Fruit fly (Drosophila melanogaster): Measurements from ENCODE around the gene Npc2g.

Npc2g gene

DNA sequence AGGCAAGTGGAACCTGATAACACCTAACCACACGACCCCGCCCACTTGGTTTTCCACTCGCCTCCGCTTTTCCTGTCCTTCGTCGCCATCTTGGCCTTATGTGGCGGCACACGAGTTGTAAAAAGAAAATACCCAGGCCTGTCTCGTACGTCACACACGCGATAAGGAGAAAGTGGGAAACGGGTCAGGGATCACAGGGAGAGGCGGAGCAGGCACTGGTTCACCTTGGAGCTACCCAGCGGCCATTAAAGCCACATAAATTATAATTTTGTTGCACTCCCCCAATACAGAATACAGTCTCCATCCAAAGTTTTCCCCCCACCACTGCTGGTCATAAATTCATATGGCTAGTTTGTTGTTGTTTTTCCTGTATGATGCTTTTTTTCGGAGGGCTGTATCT is 30.9 kb upstream of the Npc2g start:
- no peak for TF ChIP-seq Clk (GFP tag; optimal IDR thresholded peaks at IDR 0.05)
- no peak for TF ChIP-seq CG7101 (tag; optimal IDR thresholded peaks at IDR 0.05)
- TF ChIP-seq bab1 (GFP tag; optimal IDR thresholded peaks at IDR 0.05) = no peak
- TF ChIP-seq CG12768 (GFP tag; optimal IDR thresholded peaks at IDR 0.05) = no peak
- TF ChIP-seq cic (GFP tag; optimal IDR thresholded peaks at IDR 0.05) = no peak
- TF ChIP-seq CG1620 (GFP tag; optimal IDR thresholded peaks at IDR 0.05) = no peak
- no peak for TF ChIP-seq CG7045 (GFP tag; optimal IDR thresholded peaks at IDR 0.05)
- no peak for TF ChIP-seq CG5204 (GFP tag; optimal IDR thresholded peaks at IDR 0.05)
- no peak for TF ChIP-seq kay (GFP tag; ENCODE audit: borderline replicate concordance)
- no peak for TF ChIP-seq tj (GFP tag; optimal IDR thresholded peaks at IDR 0.05)
- TF ChIP-seq Crg-1 (GFP tag; optimal IDR thresholded peaks at IDR 0.05) = no peak
- TF ChIP-seq Hr96 (GFP tag; optimal IDR thresholded peaks at IDR 0.05) = no peak
- no peak for TF ChIP-seq Mnt (GFP tag; optimal IDR thresholded peaks at IDR 0.05)
- TF ChIP-seq ovo (GFP tag; optimal IDR thresholded peaks at IDR 0.05) = no peak

DNA sequence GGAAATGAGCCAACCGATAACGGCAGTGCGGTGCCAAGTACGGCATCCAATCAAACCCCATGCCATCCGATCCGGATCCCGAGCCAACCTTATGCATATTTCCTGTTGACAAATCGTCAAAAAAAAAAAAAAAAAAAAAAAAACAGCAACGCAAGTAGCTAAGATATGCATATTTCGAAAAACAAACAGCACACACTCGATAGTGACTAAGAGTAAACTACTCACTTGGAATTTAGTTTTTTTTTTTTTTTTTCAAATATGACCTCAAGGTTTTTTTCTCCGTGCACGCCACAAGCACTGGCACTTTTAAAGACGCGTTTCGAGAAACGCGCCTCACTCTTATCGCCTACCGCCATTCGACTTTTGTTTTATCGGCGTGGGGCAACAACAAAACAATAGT is 30.2 kb upstream of the Npc2g start:
- TF ChIP-seq CG7045 (GFP tag; optimal IDR thresholded peaks at IDR 0.05) (no peak), CG11617 (GFP tag; optimal IDR thresholded peaks at IDR 0.05) (no peak), bab1 (GFP tag; optimal IDR thresholded peaks at IDR 0.05) (no peak), CG1620 (GFP tag; optimal IDR thresholded peaks at IDR 0.05) (no peak)

DNA sequence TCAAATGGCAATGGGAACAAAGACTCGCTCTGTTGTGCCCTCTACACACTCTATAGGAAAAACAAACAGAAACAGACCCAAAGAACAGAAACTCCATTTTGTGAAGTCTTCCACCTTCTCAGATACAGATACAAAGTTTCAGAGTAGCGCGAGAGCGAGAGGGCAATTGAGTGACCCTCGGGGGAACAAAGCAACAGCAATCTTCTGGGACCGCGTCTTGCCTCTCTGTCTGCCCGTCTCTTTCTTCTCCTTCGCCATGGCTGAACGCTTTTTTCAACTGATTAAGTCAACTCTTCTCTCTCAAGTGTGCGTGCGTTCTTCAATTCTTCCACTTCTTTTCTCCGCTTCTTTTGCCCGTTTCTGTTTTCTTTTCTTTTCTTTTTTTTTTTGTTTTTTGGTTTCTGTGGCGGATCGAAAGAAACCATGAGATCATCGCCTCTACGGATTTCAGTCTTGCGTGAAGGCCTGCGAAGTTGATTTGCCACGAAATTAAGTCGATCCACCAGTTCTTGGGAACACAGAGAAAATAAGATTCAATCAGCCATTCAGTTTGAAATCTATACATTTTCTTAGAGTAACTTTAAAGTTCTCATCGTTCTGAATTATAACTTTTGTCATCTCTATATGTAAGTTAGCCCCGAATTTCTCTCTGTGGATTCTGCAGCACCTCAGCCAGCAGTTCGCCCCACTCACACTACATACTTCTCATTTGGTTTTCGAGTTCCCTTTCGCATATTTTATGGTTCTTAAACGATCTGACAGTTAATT is 27.9 kb upstream of the Npc2g start:
- TF ChIP-seq CG33017 (tag; optimal IDR thresholded peaks at IDR 0.05) (no peak), Clk (GFP tag; optimal IDR thresholded peaks at IDR 0.05) (no peak), cnc (optimal IDR thresholded peaks at IDR 0.05) (no peak), CG5204 (GFP tag; optimal IDR thresholded peaks at IDR 0.05) (no peak), toe (GFP tag; optimal IDR thresholded peaks at IDR 0.05) (no peak), kay (GFP tag; ENCODE audit: borderline replicate concordance) (no peak), pad (GFP tag; optimal IDR thresholded peaks at IDR 0.05) (no peak), CG12768 (GFP tag; optimal IDR thresholded peaks at IDR 0.05) (no peak), CG7045 (GFP tag; optimal IDR thresholded peaks at IDR 0.05) (no peak), Hr96 (GFP tag; optimal IDR thresholded peaks at IDR 0.05) (no peak), Crg-1 (GFP tag; optimal IDR thresholded peaks at IDR 0.05) (no peak)

DNA sequence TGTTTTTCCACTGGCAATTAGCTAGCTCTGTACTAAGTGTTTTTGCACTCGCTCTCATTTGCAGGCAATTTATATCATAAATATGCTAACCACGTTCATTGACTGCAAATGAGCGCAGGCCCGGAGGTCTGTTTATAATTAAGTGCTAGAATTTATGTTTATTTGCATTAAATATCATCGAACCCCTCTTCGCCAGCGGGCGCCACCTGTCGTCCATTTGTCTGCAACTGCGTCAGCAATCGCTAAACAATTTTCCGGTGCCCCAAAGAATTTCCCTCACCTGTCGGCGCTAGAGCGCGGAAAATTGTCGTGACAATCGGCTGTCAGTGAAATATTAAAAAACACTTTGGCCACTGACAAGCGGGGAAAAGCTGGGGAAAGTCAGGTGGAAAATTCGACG is 25.6 kb upstream of the Npc2g start:
- TF ChIP-seq CG12768 (GFP tag; optimal IDR thresholded peaks at IDR 0.05) = no peak
- TF ChIP-seq Hr96 (GFP tag; optimal IDR thresholded peaks at IDR 0.05) = no peak
- TF ChIP-seq CG7101 (tag; optimal IDR thresholded peaks at IDR 0.05) = no peak
- TF ChIP-seq cic (GFP tag; optimal IDR thresholded peaks at IDR 0.05) = no peak
- TF ChIP-seq CG5204 (GFP tag; optimal IDR thresholded peaks at IDR 0.05) = no peak
- TF ChIP-seq cnc (optimal IDR thresholded peaks at IDR 0.05) = no peak
- no peak for TF ChIP-seq CG14711 (tag; optimal IDR thresholded peaks at IDR 0.05)
- no peak for TF ChIP-seq toe (GFP tag; optimal IDR thresholded peaks at IDR 0.05)
- no peak for TF ChIP-seq CG1620 (GFP tag; optimal IDR thresholded peaks at IDR 0.05)
- no peak for TF ChIP-seq tj (GFP tag; optimal IDR thresholded peaks at IDR 0.05)
- no peak for TF ChIP-seq Clk (GFP tag; optimal IDR thresholded peaks at IDR 0.05)
- TF ChIP-seq bab1 (GFP tag; optimal IDR thresholded peaks at IDR 0.05) = no peak
- no peak for TF ChIP-seq pad (GFP tag; optimal IDR thresholded peaks at IDR 0.05)
- no peak for TF ChIP-seq ovo (GFP tag; optimal IDR thresholded peaks at IDR 0.05)
- TF ChIP-seq Mnt (GFP tag; optimal IDR thresholded peaks at IDR 0.05) = no peak
- no peak for TF ChIP-seq Crg-1 (GFP tag; optimal IDR thresholded peaks at IDR 0.05)
- no peak for TF ChIP-seq CG7045 (GFP tag; optimal IDR thresholded peaks at IDR 0.05)
- no peak for TF ChIP-seq kay (GFP tag; ENCODE audit: borderline replicate concordance)

DNA sequence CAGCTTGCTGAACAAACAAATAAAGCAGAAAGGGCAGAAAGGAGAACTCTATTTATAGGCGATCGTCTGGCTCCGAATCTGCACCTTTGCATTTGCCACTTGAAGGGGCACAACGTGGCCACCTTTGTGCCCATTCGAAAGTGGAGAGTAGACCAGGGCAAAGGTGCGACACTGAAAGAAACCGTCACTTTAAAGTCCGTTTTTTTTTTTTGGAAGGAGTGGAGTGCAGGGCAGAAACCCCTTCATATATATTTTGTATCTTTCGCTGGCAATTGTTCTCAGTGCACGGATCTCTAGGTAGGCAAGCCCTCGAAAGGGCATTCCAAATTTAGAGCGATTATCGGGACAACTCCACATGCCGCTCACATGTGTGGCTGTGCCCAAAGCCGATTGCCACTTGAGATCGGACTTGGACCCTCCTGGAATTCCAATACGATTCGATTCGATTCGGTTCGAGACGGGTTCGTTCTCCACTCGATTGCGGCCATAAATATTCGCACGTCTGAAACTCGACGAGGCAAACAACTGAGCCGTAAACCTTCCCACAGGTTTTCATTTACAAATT is 25.1 kb upstream of the Npc2g start:
- no peak for TF ChIP-seq tj (GFP tag; optimal IDR thresholded peaks at IDR 0.05)
- no peak for TF ChIP-seq CG5204 (GFP tag; optimal IDR thresholded peaks at IDR 0.05)
- no peak for TF ChIP-seq CG7045 (GFP tag; optimal IDR thresholded peaks at IDR 0.05)
- no peak for TF ChIP-seq CG14711 (tag; optimal IDR thresholded peaks at IDR 0.05)
- no peak for TF ChIP-seq kay (GFP tag; ENCODE audit: borderline replicate concordance)
- no peak for TF ChIP-seq cic (GFP tag; optimal IDR thresholded peaks at IDR 0.05)
- TF ChIP-seq Clk (GFP tag; optimal IDR thresholded peaks at IDR 0.05) = no peak
- no peak for TF ChIP-seq CG11617 (GFP tag; optimal IDR thresholded peaks at IDR 0.05)
- no peak for TF ChIP-seq CG12768 (GFP tag; optimal IDR thresholded peaks at IDR 0.05)
- no peak for TF ChIP-seq CG33017 (tag; optimal IDR thresholded peaks at IDR 0.05)

DNA sequence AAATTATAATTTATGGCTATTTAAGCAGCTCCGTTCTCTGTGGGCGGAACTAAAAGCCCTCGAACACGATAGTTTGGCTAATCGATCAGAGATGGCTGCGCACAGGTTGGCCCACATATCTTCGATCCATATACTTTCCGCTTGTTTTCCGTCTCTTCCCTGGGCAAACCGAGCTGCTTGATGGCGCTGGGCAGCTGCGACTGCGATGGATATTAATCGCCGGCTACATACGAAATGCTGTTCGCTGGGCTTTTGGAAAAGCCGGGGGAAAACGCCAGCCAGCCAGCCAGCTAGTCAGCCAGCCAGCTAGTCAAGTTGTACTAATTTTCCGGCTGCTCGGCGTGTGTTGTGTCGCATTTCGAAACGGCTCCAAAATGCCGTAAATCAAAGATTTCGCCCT is 22.5 kb upstream of the Npc2g start:
- TF ChIP-seq ovo (GFP tag; optimal IDR thresholded peaks at IDR 0.05) (no peak), pad (GFP tag; optimal IDR thresholded peaks at IDR 0.05) (no peak), bab1 (GFP tag; optimal IDR thresholded peaks at IDR 0.05) (no peak), CG11617 (GFP tag; optimal IDR thresholded peaks at IDR 0.05) (no peak), cic (GFP tag; optimal IDR thresholded peaks at IDR 0.05) (no peak), CG1620 (GFP tag; optimal IDR thresholded peaks at IDR 0.05) (no peak), Clk (GFP tag; optimal IDR thresholded peaks at IDR 0.05) (no peak), tj (GFP tag; optimal IDR thresholded peaks at IDR 0.05) (no peak), kay (GFP tag; ENCODE audit: borderline replicate concordance) (no peak), Crg-1 (GFP tag; optimal IDR thresholded peaks at IDR 0.05) (no peak)
